Worm (Caenorhabditis elegans): ENCODE data around the gene F47D12.9.

- no peak for TF ChIP-seq efl-1 (GFP tag; optimal IDR thresholded peaks at IDR 0.05)
- no peak for TF ChIP-seq ccch-3 (GFP tag; optimal IDR thresholded peaks at IDR 0.05)
- no peak for TF ChIP-seq madf-10 (tag; optimal IDR thresholded peaks at IDR 0.05)
- no peak for TF ChIP-seq unc-130 (GFP tag; optimal IDR thresholded peaks at IDR 0.05)
- TF ChIP-seq hlh-26 (GFP tag; conservative IDR thresholded peaks at IDR 0.05): no peak
- no peak for TF ChIP-seq mes-4 (tag; optimal IDR thresholded peaks at IDR 0.05)
- TF ChIP-seq ceh-58 (GFP tag; IDR thresholded peaks at IDR 0.05): no peak
- no peak for TF ChIP-seq hmg-1.2 (GFP tag; IDR thresholded peaks at IDR 0.05)
- TF ChIP-seq snpc-4 (GFP tag; optimal IDR thresholded peaks at IDR 0.05): no peak
- TF ChIP-seq snpc-4 (tag; optimal IDR thresholded peaks at IDR 0.05): no peak
- no peak for TF ChIP-seq ceh-100 (GFP tag; IDR thresholded peaks at IDR 0.05)
- no peak for TF ChIP-seq nhr-90 (tag; optimal IDR thresholded peaks at IDR 0.05)
- no peak for TF ChIP-seq pha-4 (tag; optimal IDR thresholded peaks at IDR 0.05)
Measured at ce11 chrIII:6287195-6287594, 16.0 kb downstream of the F47D12.9 start, which contains the start of gene F47D12.6.
